Fruit fly (Drosophila melanogaster) whole organism, embryonic: ENCODE data around the gene Iru.
A peak's percentile ranks its signal among the peaks of the same experiment; 100 is the strongest.

Source experiments
- Abd-B ChIP-seq: fragments of 200-800 bp; sonication (Bioruptor generic); optimal IDR thresholded peaks from 2 replicates; lab custom pipeline; 2018; ENCODE audit warnings: missing biosample characterization, mild to moderate bottlenecking, missing genetic modification characterization, moderate library complexity
- Awh ChIP-seq: fragments of 200-800 bp; sonication (Bioruptor generic); IDR thresholded peaks from 2 replicates; pipeline ENCODE4, ENCODE4 v1.3.6; 2022; ENCODE audit warnings: missing biosample characterization, missing genetic modification characterization
- CG10321 ChIP-seq: fragments of 200-800 bp; sonication (Bioruptor generic); IDR thresholded peaks from 2 replicates; pipeline ENCODE4 v1.3.6; 2022; ENCODE audit warnings: missing biosample characterization, missing genetic modification characterization
- CG11247 ChIP-seq: fragments of 200-800 bp; sonication (Bioruptor generic); IDR thresholded peaks from 2 replicates; pipeline ENCODE4 v1.3.6; 2022; ENCODE audit warnings: missing biosample characterization, missing genetic modification characterization
- CG11695 ChIP-seq: fragments of 200-800 bp; sonication (Bioruptor generic); IDR thresholded peaks from 3 replicates; pipeline ENCODE4 v1.3.6; 2022; ENCODE audit warnings: missing biosample characterization, missing genetic modification characterization
- CG1233 ChIP-seq: fragments of 200-800 bp; sonication (Bioruptor generic); optimal IDR thresholded peaks from 4 replicates; lab custom pipeline; 2018; ENCODE audit warnings: missing biosample characterization, mild to moderate bottlenecking, missing genetic modification characterization
- CG12659 ChIP-seq: fragments of 200-800 bp; sonication (Bioruptor generic); optimal IDR thresholded peaks from 3 replicates; lab custom pipeline; 2017; ENCODE audit warnings: mild to moderate bottlenecking, missing biosample characterization, missing genetic modification reagents, missing genetic modification characterization
- CG13296 ChIP-seq: fragments of 200-800 bp; sonication (Bioruptor generic); optimal IDR thresholded peaks from 3 replicates; lab custom pipeline; 2018; ENCODE audit warnings: missing biosample characterization, mild to moderate bottlenecking, missing genetic modification characterization
- CG13424 ChIP-seq: fragments of 200-800 bp; sonication (Bioruptor generic); optimal IDR thresholded peaks from 2 replicates; lab custom pipeline; 2019; ENCODE audit warnings: missing biosample characterization, mild to moderate bottlenecking, missing genetic modification characterization, moderate library complexity
- CG14050 ChIP-seq: fragments of 200-800 bp; sonication (Bioruptor generic); IDR thresholded peaks from 3 replicates; pipeline ENCODE4 v1.3.6; 2022; ENCODE audit warnings: missing biosample characterization, missing genetic modification characterization
- CG1602 ChIP-seq: fragments of 200-800 bp; sonication (Bioruptor generic); optimal IDR thresholded peaks from 3 replicates; lab custom pipeline; 2016; ENCODE audit warnings: missing biosample characterization, missing genetic modification characterization
- CG2120 ChIP-seq: fragments of 200-800 bp; sonication (Bioruptor generic); optimal IDR thresholded peaks from 3 replicates; lab custom pipeline; 2016; ENCODE audit warnings: missing biosample characterization, missing genetic modification characterization
- CG2678 ChIP-seq: fragments of 200-800 bp; sonication (Bioruptor generic); optimal IDR thresholded peaks from 3 replicates; lab custom pipeline; 2019; ENCODE audit warnings: missing biosample characterization, mild to moderate bottlenecking, missing genetic modification characterization, moderate library complexity
- CG2889 ChIP-seq: fragments of 200-800 bp; sonication (Bioruptor generic); IDR thresholded peaks from 3 replicates; pipeline ENCODE4 v1.3.6; 2022; ENCODE audit warnings: missing biosample characterization, missing genetic modification characterization
- CG3065 ChIP-seq: fragments of 200-800 bp; sonication (Bioruptor generic); optimal IDR thresholded peaks from 2 replicates; lab custom pipeline; 2016; ENCODE audit warnings: missing biosample characterization, missing genetic modification characterization
- CG42726 ChIP-seq: fragments of 200-800 bp; sonication (Bioruptor generic); IDR thresholded peaks from 2 replicates; pipeline ENCODE4 v1.3.6; 2022; ENCODE audit warnings: missing biosample characterization, missing genetic modification characterization; ENCODE audit not compliant: partially characterized antibody
- CG43689 ChIP-seq: fragments of 200-800 bp; sonication (Bioruptor generic); IDR thresholded peaks from 2 replicates; pipeline ENCODE4 v1.3.6; 2022; ENCODE audit warnings: missing biosample characterization, missing genetic modification characterization
- CG4820 ChIP-seq: fragments of 200-800 bp; sonication (Bioruptor generic); optimal IDR thresholded peaks from 3 replicates; lab custom pipeline; 2016; ENCODE audit warnings: missing biosample characterization, missing genetic modification characterization
- CG6272 ChIP-seq: fragments of 200-800 bp; sonication (Bioruptor generic); IDR thresholded peaks from 2 replicates; pipeline ENCODE4 v1.3.6; 2022; ENCODE audit warnings: missing biosample characterization, missing genetic modification characterization
- CG6813 ChIP-seq: fragments of 200-800 bp; sonication (Bioruptor generic); optimal IDR thresholded peaks from 2 replicates; lab custom pipeline; 2017; ENCODE audit warnings: missing biosample characterization, missing genetic modification characterization, mild to moderate bottlenecking, moderate library complexity, missing genetic modification reagents
- CG7357 ChIP-seq: fragments of 200-800 bp; sonication (Bioruptor generic); IDR thresholded peaks from 3 replicates; pipeline ENCODE4 v1.3.6; 2022; ENCODE audit warnings: missing biosample characterization, missing genetic modification characterization
- CG8924 ChIP-seq: fragments of 200-800 bp; optimal IDR thresholded peaks from 3 replicates; lab custom pipeline; 2019; ENCODE audit warnings: missing biosample characterization, mild to moderate bottlenecking, missing genetic modification characterization, moderate library complexity
- Chrac-16 ChIP-seq: fragments of 200-800 bp; sonication (Bioruptor generic); optimal IDR thresholded peaks from 3 replicates; lab custom pipeline; 2016; ENCODE audit warnings: missing biosample characterization, missing genetic modification characterization
- Dad ChIP-seq: fragments of 200-800 bp; sonication (Bioruptor generic); optimal IDR thresholded peaks from 3 replicates; lab custom pipeline; 2016; ENCODE audit warnings: missing biosample characterization, missing genetic modification characterization
- Deaf1 ChIP-seq: fragments of 200-800 bp; optimal IDR thresholded peaks from 3 replicates; lab custom pipeline; 2019; ENCODE audit warnings: missing biosample characterization, mild to moderate bottlenecking, missing genetic modification characterization, moderate library complexity
- E2f2 ChIP-seq: fragments of 200-800 bp; sonication (Bioruptor generic); IDR thresholded peaks from 2 replicates; pipeline ENCODE4 v1.3.6; 2022; ENCODE audit warnings: missing biosample characterization, missing genetic modification characterization
- Eip74EF ChIP-seq, 2 experiments: fragments of 200-800 bp in 1 of 2; fragments of >200 bp in 1 of 2; sonication (Bioruptor generic) in 1 of 2; optimal IDR thresholded peaks; 2 replicates each; lab custom pipeline; 2017 to 2019; ENCODE audit warnings: missing biosample characterization in 2 of 2, missing genetic modification characterization in 2 of 2, mild to moderate bottlenecking in 1 of 2, moderate library complexity in 1 of 2
- H2.0 ChIP-seq: fragments of 200-800 bp; sonication (Bioruptor generic); IDR thresholded peaks from 2 replicates; pipeline ENCODE4 v1.3.6; 2022; ENCODE audit warnings: missing biosample characterization, missing genetic modification characterization
- Hsf ChIP-seq: fragments of 200-800 bp; sonication (Bioruptor generic); optimal IDR thresholded peaks from 3 replicates; lab custom pipeline; 2016; ENCODE audit warnings: missing biosample characterization, missing genetic modification characterization
- Nf-YA ChIP-seq: fragments of 200-800 bp; sonication (Bioruptor generic); IDR thresholded peaks from 2 replicates; pipeline ENCODE4 v1.3.6; 2022; ENCODE audit warnings: missing biosample characterization, missing genetic modification characterization
- Xbp1 ChIP-seq: fragments of 200-800 bp; sonication (Bioruptor generic); optimal IDR thresholded peaks from 3 replicates; lab custom pipeline; 2016; ENCODE audit warnings: missing biosample characterization, mild to moderate bottlenecking, missing genetic modification characterization
- ase ChIP-seq: fragments of 200-800 bp; sonication (Bioruptor generic); IDR thresholded peaks from 3 replicates; pipeline ENCODE4 v1.3.6; 2022; ENCODE audit warnings: missing biosample characterization, missing genetic modification characterization
- chinmo ChIP-seq: fragments of 200-800 bp; sonication (Bioruptor generic); IDR thresholded peaks from 4 replicates; pipeline ENCODE4 v1.3.6; 2022; ENCODE audit warnings: missing biosample characterization, missing genetic modification characterization; ENCODE audit not compliant: partially characterized antibody
- crc ChIP-seq: fragments of 200-800 bp; sonication (Bioruptor generic); optimal IDR thresholded peaks from 2 replicates; lab custom pipeline; 2016; ENCODE audit warnings: missing biosample characterization, missing genetic modification characterization
- da ChIP-seq: fragments of 200-800 bp; sonication (Bioruptor generic); optimal IDR thresholded peaks from 2 replicates; lab custom pipeline; 2016; ENCODE audit warnings: missing biosample characterization, missing genetic modification characterization
- ewg ChIP-seq: fragments of 200-800 bp; sonication (Bioruptor generic); optimal IDR thresholded peaks from 3 replicates; lab custom pipeline; 2017; ENCODE audit warnings: mild to moderate bottlenecking, missing biosample characterization, missing genetic modification reagents, missing genetic modification characterization
- gce ChIP-seq: fragments of 200-800 bp; sonication (Bioruptor generic); IDR thresholded peaks from 3 replicates; pipeline ENCODE4 v1.3.6; 2022; ENCODE audit warnings: missing biosample characterization, missing genetic modification characterization
- gcm2 ChIP-seq: fragments of 200-800 bp; sonication (Bioruptor generic); optimal IDR thresholded peaks from 2 replicates; lab custom pipeline; 2016; ENCODE audit warnings: missing biosample characterization, missing genetic modification characterization
- gem ChIP-seq: fragments of 200-800 bp; sonication (Bioruptor generic); optimal IDR thresholded peaks from 2 replicates; lab custom pipeline; 2019; ENCODE audit warnings: missing biosample characterization, mild to moderate bottlenecking, missing genetic modification characterization, moderate library complexity
- kah ChIP-seq: fragments of 200-800 bp; sonication (Bioruptor generic); optimal IDR thresholded peaks from 2 replicates; lab custom pipeline; 2018; ENCODE audit warnings: missing biosample characterization, mild to moderate bottlenecking, missing genetic modification characterization
- nmo ChIP-seq: fragments of 200-800 bp; sonication (Bioruptor generic); optimal IDR thresholded peaks from 2 replicates; lab custom pipeline; 2018; ENCODE audit warnings: missing biosample characterization, mild to moderate bottlenecking, missing genetic modification characterization, moderate library complexity
- nom ChIP-seq: fragments of 200-800 bp; sonication (Bioruptor generic); optimal IDR thresholded peaks from 2 replicates; lab custom pipeline; 2017; ENCODE audit warnings: missing biosample characterization, missing genetic modification characterization, mild to moderate bottlenecking, moderate library complexity, missing genetic modification reagents
- prd ChIP-seq, 3 experiments: fragments of >200 bp in 2 of 3; fragments of 200-800 bp in 1 of 3; sonication (Bioruptor generic) in 1 of 3; optimal IDR thresholded peaks in 2 of 3; IDR thresholded peaks in 1 of 3; 2 replicates in 2 of 3; 3 replicates in 1 of 3; pipeline versions ENCODE4 v1.3.6 to Lab custom; 2017 to 2022; ENCODE audit warnings: missing biosample characterization in 1 of 3, missing genetic modification characterization in 1 of 3
- slbo ChIP-seq: fragments of 200-800 bp; sonication (Bioruptor generic); IDR thresholded peaks from 2 replicates; pipeline ENCODE4 v1.3.6; 2022; ENCODE audit warnings: missing biosample characterization, missing genetic modification characterization
- so ChIP-seq: fragments of 200-800 bp; sonication (Bioruptor generic); IDR thresholded peaks from 3 replicates; pipeline ENCODE4 v1.3.6; 2022; ENCODE audit warnings: missing biosample characterization, missing genetic modification characterization
- sqz ChIP-seq: fragments of 200-800 bp; sonication (Bioruptor generic); optimal IDR thresholded peaks from 3 replicates; lab custom pipeline; 2018; ENCODE audit warnings: missing biosample characterization, mild to moderate bottlenecking, missing genetic modification characterization
- stc ChIP-seq: fragments of 200-800 bp; sonication (Bioruptor generic); IDR thresholded peaks from 2 replicates; pipeline ENCODE4 v1.3.6; 2022; ENCODE audit warnings: missing biosample characterization, missing genetic modification characterization
- tio ChIP-seq: fragments of 200-800 bp; sonication (Bioruptor generic); optimal IDR thresholded peaks from 2 replicates; lab custom pipeline; 2017; ENCODE audit warnings: missing biosample characterization, missing genetic modification characterization, inconsistent platforms
- twi ChIP-seq: fragments of 200-800 bp; optimal IDR thresholded peaks from 2 replicates; lab custom pipeline; 2019; ENCODE audit warnings: missing biosample characterization, mild to moderate bottlenecking, missing genetic modification characterization, moderate library complexity
- yki ChIP-seq: fragments of >200 bp; optimal IDR thresholded peaks from 3 replicates; lab custom pipeline; 2018

Iru gene

DNA sequence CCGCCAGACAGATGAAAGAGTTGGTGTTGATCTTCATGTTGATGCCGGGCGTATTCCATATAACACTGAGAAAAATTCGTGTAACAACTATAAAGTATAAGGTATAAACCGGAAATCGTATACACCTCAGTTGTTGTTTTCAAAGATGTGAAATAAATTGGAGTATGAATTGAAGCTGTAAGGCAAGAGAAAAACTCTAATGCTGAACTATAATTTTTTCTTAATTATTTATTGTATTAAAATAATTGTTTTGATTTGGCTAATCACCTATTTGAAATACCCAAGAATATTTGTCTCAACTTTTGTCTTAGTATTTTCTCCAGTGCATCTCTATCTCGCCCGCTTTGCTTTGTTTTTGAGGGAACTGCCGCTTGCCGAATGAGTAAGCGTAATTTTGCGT lies 45.9 kb upstream of the Iru start (continued):
- TF ChIP-seq H2.0 (peak; percentile 44), CG6272 (GFP tag; lab: Robert Waterston, UW) (no peak), ewg (GFP tag; lab: Kevin White, UChicago) (peak; percentile 48), stc (GFP tag; lab: Robert Waterston, UW) (peak; percentile 65; the same call in 1 of the 2 replicates), CG12659 (GFP tag; lab: Kevin White, UChicago) (peak; percentile 36), CG7357 (GFP tag; lab: Robert Waterston, UW) (0 out of 3 replicates have a peak, but pooled peaks have one; percentile 12), CG43689 (GFP tag; lab: Robert Waterston, UW) (no peak), gcm2 (GFP tag; lab: Kevin White, UChicago) (no peak), CG14050 (GFP tag; lab: Robert Waterston, UW) (peak; percentile 42; the same call in 2 of the 3 replicates), CG11247 (GFP tag; lab: Robert Waterston, UW) (no peak), CG1602 (GFP tag; lab: Kevin White, UChicago) (peak; percentile 24), gem (tag; lab: Kevin White, UChicago) (peak; percentile 85), Abd-B (GFP tag; lab: Kevin White, UChicago) (peak; percentile 50), CG2678 (tag; lab: Kevin White, UChicago) (peak; percentile 77), tio (peak; percentile 28), CG42726 (GFP tag; lab: Robert Waterston, UW) (no peak), CG1233 (GFP tag; lab: Kevin White, UChicago) (peak; percentile 43), CG13424 (peak; percentile 68), Dad (GFP tag; lab: Kevin White, UChicago) (no peak), crc (GFP tag; lab: Kevin White, UChicago) (no peak), yki (lab: Kevin White, UChicago) (no peak), CG13296 (peak; percentile 39), Awh (no peak), CG3065 (GFP tag; lab: Kevin White, UChicago) (no peak), Eip74EF (GFP tag; optimal IDR thresholded peaks at IDR 0.05; lab: Kevin White, UChicago) (peak in 1 of 2 experiments; percentile 67), ase (GFP tag; lab: Robert Waterston, UW) (0 out of 3 replicates have a peak, but pooled peaks have one; percentile 39), Chrac-16 (peak; percentile 46), CG6813 (GFP tag; lab: Kevin White, UChicago) (peak; percentile 18), CG2120 (no peak), sqz (GFP tag; lab: Kevin White, UChicago) (peak; percentile 11), so (GFP tag; lab: Robert Waterston, UW) (peak; percentile 35; the same call in 1 of the 3 replicates), slbo (GFP tag; lab: Robert Waterston, UW) (no peak), prd (optimal IDR thresholded peaks at IDR 0.05; lab: Kevin White, UChicago) (no peak), prd (GFP tag; IDR thresholded peaks at IDR 0.05; lab: Robert Waterston, UW) (peak; percentile 73; the same call in 2 of the 3 replicates), kah (GFP tag; lab: Kevin White, UChicago) (peak; percentile 42), twi (tag; lab: Kevin White, UChicago) (peak; percentile 5), E2f2 (GFP tag; lab: Robert Waterston, UW) (peak; percentile 28; the same call in 1 of the 2 replicates), nom (GFP tag; lab: Kevin White, UChicago) (no peak), Nf-YA (GFP tag; lab: Robert Waterston, UW) (peak; percentile 31; the same call in 1 of the 2 replicates), CG8924 (tag; lab: Kevin White, UChicago) (peak; percentile 71), da (GFP tag; lab: Kevin White, UChicago) (no peak), Hsf (GFP tag; lab: Kevin White, UChicago) (peak; percentile 7), gce (no peak), CG4820 (peak; percentile 48), CG2889 (GFP tag; lab: Robert Waterston, UW) (0 out of 3 replicates have a peak, but pooled peaks have one; percentile 21), CG11695 (0 out of 3 replicates have a peak, but pooled peaks have one; percentile 60), CG10321 (GFP tag; lab: Robert Waterston, UW) (no peak), Xbp1 (GFP tag; lab: Kevin White, UChicago) (peak; percentile 62), chinmo (no peak), nmo (peak; percentile 66), Deaf1 (tag; lab: Kevin White, UChicago) (peak; percentile 35)
